Worm (Caenorhabditis elegans) whole organism, L3 larva: ENCODE measurements around the gene lron-14.

ENCODE experiments used
- R02D3.7 ChIP-seq: fragments of 150-350 bp; optimal IDR thresholded peaks from 2 replicates; lab custom pipeline; 2014; ENCODE audit warnings: missing biosample characterization, missing genetic modification characterization
- ama-1 ChIP-seq: fragments of 150-350 bp; optimal IDR thresholded peaks from 2 replicates; lab custom pipeline; 2018
- ceh-16 ChIP-seq: sonication (generic microtip); optimal IDR thresholded peaks from 2 replicates; lab custom pipeline; 2017; ENCODE audit warnings: missing biosample characterization, missing genetic modification characterization
- ceh-28 ChIP-seq: fragments of 150-350 bp; optimal IDR thresholded peaks from 2 replicates; lab custom pipeline; 2014; ENCODE audit warnings: missing biosample characterization, missing genetic modification reagents, missing genetic modification characterization
- elt-1 ChIP-seq: fragments of 150-350 bp; optimal IDR thresholded peaks from 2 replicates; lab custom pipeline; 2014; ENCODE audit warnings: missing biosample characterization, missing genetic modification characterization
- fkh-10 ChIP-seq: sonication (generic microtip); optimal IDR thresholded peaks from 2 replicates; lab custom pipeline; 2017; ENCODE audit warnings: missing biosample characterization, missing genetic modification reagents, missing genetic modification characterization
- snpc-4 ChIP-seq: fragments of 150-350 bp; optimal IDR thresholded peaks from 2 replicates; lab custom pipeline; 2014; ENCODE audit warnings: missing biosample characterization, missing genetic modification characterization
- unc-62 ChIP-seq: fragments of 150-350 bp; sonication (generic microtip); optimal IDR thresholded peaks from 4 replicates; lab custom pipeline; 2014; ENCODE audit warnings: missing biosample characterization, missing genetic modification reagents, missing genetic modification characterization

DNA sequence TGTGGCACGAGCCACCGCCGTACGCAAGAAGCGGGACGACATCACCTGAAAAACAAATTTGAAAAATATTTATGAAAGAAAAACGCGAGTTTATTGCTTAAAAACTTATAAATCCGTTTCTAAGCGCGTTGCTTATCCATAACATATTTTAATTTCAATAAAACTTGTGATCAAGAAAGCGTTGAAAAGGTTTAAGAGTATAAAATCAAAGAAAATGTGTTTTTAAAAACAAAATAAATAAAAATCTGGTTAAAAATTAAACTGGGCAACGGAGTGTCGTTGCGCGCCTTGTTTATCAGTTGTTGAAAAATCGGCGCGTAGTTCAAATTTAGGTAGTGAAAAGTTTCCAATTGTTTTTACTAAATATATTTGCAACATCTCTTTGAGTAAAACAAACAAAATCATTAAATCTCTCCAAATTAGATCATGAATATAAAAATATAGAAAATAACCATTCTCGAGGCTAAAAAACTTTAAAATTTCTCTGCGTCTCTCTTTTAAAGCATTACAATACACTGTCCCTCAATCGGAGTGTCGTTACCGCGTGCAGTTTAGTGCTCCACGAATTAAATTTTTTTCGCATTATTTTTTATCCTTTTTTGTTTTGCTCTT lies 41.5 kb downstream of the lron-14 start, which contains the start of gene ndua-5:
- TF ChIP-seq ceh-16 (no peak), fkh-10 (GFP tag; lab: Kevin White, UChicago) (no peak), unc-62 (GFP tag; lab: Kevin White, UChicago) (no peak), ceh-28 (tag; lab: Kevin White, UChicago) (no peak), ama-1 (no peak), R02D3.7 (tag; lab: Kevin White, UChicago) (no peak), elt-1 (no peak), snpc-4 (tag; lab: Kevin White, UChicago) (peak; percentile 7)
